Fruit fly (Drosophila melanogaster) whole organism, embryonic: ENCODE measurements around the gene CG6951.

ENCODE experiments used
- Ada2b ChIP-seq: fragments of 200-800 bp; sonication (Bioruptor generic); IDR thresholded peaks from 2 replicates; pipeline ENCODE4 v1.3.6; 2022; ENCODE audit warnings: missing biosample characterization, missing genetic modification characterization
- CG1024 ChIP-seq: fragments of 200-800 bp; sonication (Bioruptor generic); IDR thresholded peaks from 2 replicates; pipeline ENCODE4 v1.3.6; 2022; ENCODE audit warnings: missing biosample characterization, missing genetic modification characterization
- CG10267 ChIP-seq: fragments of 200-800 bp; sonication (Bioruptor generic); optimal IDR thresholded peaks from 2 replicates; lab custom pipeline; 2018; ENCODE audit warnings: missing biosample characterization, mild to moderate bottlenecking, missing genetic modification characterization, moderate library complexity
- CG10321 ChIP-seq: fragments of 200-800 bp; sonication (Bioruptor generic); IDR thresholded peaks from 2 replicates; pipeline ENCODE4 v1.3.6; 2022; ENCODE audit warnings: missing biosample characterization, missing genetic modification characterization
- CG11723 ChIP-seq: fragments of 200-800 bp; sonication (Bioruptor generic); optimal IDR thresholded peaks from 2 replicates; lab custom pipeline; 2017; ENCODE audit warnings: missing biosample characterization, mild to moderate bottlenecking, missing genetic modification characterization
- CG13894 ChIP-seq: fragments of 200-800 bp; sonication (Bioruptor generic); optimal IDR thresholded peaks from 3 replicates; lab custom pipeline; 2018; ENCODE audit warnings: missing biosample characterization, mild to moderate bottlenecking, missing genetic modification characterization, moderate library complexity
- CG1603 ChIP-seq: fragments of 200-800 bp; sonication (Bioruptor generic); optimal IDR thresholded peaks from 2 replicates; lab custom pipeline; 2019; ENCODE audit warnings: missing biosample characterization, mild to moderate bottlenecking, missing genetic modification characterization, moderate library complexity
- CG17186 ChIP-seq: fragments of 200-800 bp; sonication (Bioruptor generic); optimal IDR thresholded peaks from 3 replicates; lab custom pipeline; 2017; ENCODE audit warnings: missing biosample characterization, missing genetic modification reagents, missing genetic modification characterization
- CG18476 ChIP-seq: fragments of 200-800 bp; sonication (Bioruptor generic); optimal IDR thresholded peaks from 2 replicates; lab custom pipeline; 2016; ENCODE audit warnings: missing biosample characterization, mild to moderate bottlenecking, missing genetic modification characterization
- CG18619 ChIP-seq: fragments of 200-800 bp; sonication (Bioruptor generic); optimal IDR thresholded peaks from 3 replicates; lab custom pipeline; 2017; ENCODE audit warnings: missing biosample characterization, mild to moderate bottlenecking, missing genetic modification characterization
- CG30020 ChIP-seq: fragments of 200-800 bp; optimal IDR thresholded peaks from 2 replicates; lab custom pipeline; 2019; ENCODE audit warnings: missing biosample characterization, mild to moderate bottlenecking, missing genetic modification characterization, moderate library complexity
- CG30403 ChIP-seq: fragments of 200-800 bp; sonication (Bioruptor generic); optimal IDR thresholded peaks from 3 replicates; lab custom pipeline; 2016; ENCODE audit warnings: missing biosample characterization, missing genetic modification characterization
- CG3065 ChIP-seq: fragments of 200-800 bp; sonication (Bioruptor generic); optimal IDR thresholded peaks from 2 replicates; lab custom pipeline; 2016; ENCODE audit warnings: missing biosample characterization, missing genetic modification characterization
- CG4282 ChIP-seq: fragments of 200-800 bp; sonication (Bioruptor generic); optimal IDR thresholded peaks from 2 replicates; lab custom pipeline; 2016; ENCODE audit warnings: missing biosample characterization, missing genetic modification characterization
- CG4730 ChIP-seq: fragments of 200-800 bp; sonication (Bioruptor generic); IDR thresholded peaks from 2 replicates; pipeline ENCODE4 v1.3.6; 2022; ENCODE audit warnings: missing biosample characterization, missing genetic modification characterization
- CG5953 ChIP-seq: fragments of 200-800 bp; sonication (Bioruptor generic); IDR thresholded peaks from 2 replicates; pipeline ENCODE4 v1.3.6; 2022; ENCODE audit warnings: missing biosample characterization, missing genetic modification characterization
- CG7357 ChIP-seq: fragments of 200-800 bp; sonication (Bioruptor generic); IDR thresholded peaks from 3 replicates; pipeline ENCODE4 v1.3.6; 2022; ENCODE audit warnings: missing biosample characterization, missing genetic modification characterization
- CG7928 ChIP-seq: fragments of 200-800 bp; sonication (Bioruptor generic); optimal IDR thresholded peaks from 2 replicates; lab custom pipeline; 2017; ENCODE audit warnings: missing biosample characterization, mild to moderate bottlenecking, missing genetic modification characterization
- CG9797 ChIP-seq: fragments of 200-800 bp; sonication (Bioruptor generic); optimal IDR thresholded peaks from 3 replicates; lab custom pipeline; 2018; ENCODE audit warnings: missing biosample characterization, mild to moderate bottlenecking, missing genetic modification characterization
- CoRest ChIP-seq: fragments of 200-800 bp; sonication (Bioruptor generic); optimal IDR thresholded peaks from 3 replicates; lab custom pipeline; 2018; ENCODE audit warnings: missing biosample characterization, mild to moderate bottlenecking, missing genetic modification characterization, moderate library complexity
- D19B ChIP-seq: fragments of 200-800 bp; sonication (Bioruptor generic); optimal IDR thresholded peaks from 2 replicates; lab custom pipeline; 2017; ENCODE audit warnings: missing biosample characterization, mild to moderate bottlenecking, missing genetic modification characterization
- Dll ChIP-seq: fragments of 200-800 bp; sonication (Bioruptor generic); IDR thresholded peaks from 4 replicates; pipeline ENCODE4 v1.3.6; 2022; ENCODE audit warnings: missing biosample characterization, missing genetic modification characterization; ENCODE audit not compliant: partially characterized antibody
- Hand ChIP-seq: fragments of 200-800 bp; sonication (Bioruptor generic); optimal IDR thresholded peaks from 2 replicates; lab custom pipeline; 2017; ENCODE audit warnings: mild to moderate bottlenecking, missing biosample characterization, missing genetic modification reagents, missing genetic modification characterization
- Hmx ChIP-seq: fragments of 200-800 bp; sonication (Bioruptor generic); optimal IDR thresholded peaks from 2 replicates; lab custom pipeline; 2016; ENCODE audit warnings: missing biosample characterization, missing genetic modification characterization
- Hr78 ChIP-seq, 2 experiments: fragments of 200-800 bp in 1 of 2; fragments of >200 bp in 1 of 2; sonication (Bioruptor generic) in 1 of 2; optimal IDR thresholded peaks; 2 replicates each; lab custom pipeline; 2017 to 2019; ENCODE audit warnings: missing biosample characterization in 2 of 2, missing genetic modification characterization in 2 of 2, mild to moderate bottlenecking in 1 of 2, moderate library complexity in 1 of 2
- Jarid2 ChIP-seq: fragments of 200-800 bp; sonication (Bioruptor generic); optimal IDR thresholded peaks from 3 replicates; lab custom pipeline; 2017; ENCODE audit warnings: mild to moderate bottlenecking, missing biosample characterization, missing genetic modification reagents, missing genetic modification characterization
- Lim3 ChIP-seq: fragments of 200-800 bp; sonication (Bioruptor generic); IDR thresholded peaks from 2 replicates; pipeline ENCODE4 v1.3.6; 2022; ENCODE audit warnings: missing biosample characterization, missing genetic modification characterization
- NfI ChIP-seq: fragments of 200-800 bp; sonication (Bioruptor generic); optimal IDR thresholded peaks from 3 replicates; lab custom pipeline; 2018; ENCODE audit warnings: missing biosample characterization, mild to moderate bottlenecking, missing genetic modification characterization, moderate library complexity
- ab ChIP-seq: fragments of 200-800 bp; sonication (Bioruptor generic); optimal IDR thresholded peaks from 2 replicates; lab custom pipeline; 2016; ENCODE audit warnings: missing biosample characterization, missing genetic modification characterization
- aop ChIP-seq: fragments of 200-800 bp; sonication (Bioruptor generic); IDR thresholded peaks from 2 replicates; pipeline ENCODE4 v1.3.6; 2022; ENCODE audit warnings: missing biosample characterization, missing genetic modification characterization
- cad ChIP-seq: fragments of >200 bp; optimal IDR thresholded peaks from 2 replicates; lab custom pipeline; 2017; ENCODE audit warnings: missing biosample characterization, missing genetic modification characterization
- gcm2 ChIP-seq: fragments of 200-800 bp; sonication (Bioruptor generic); optimal IDR thresholded peaks from 2 replicates; lab custom pipeline; 2016; ENCODE audit warnings: missing biosample characterization, missing genetic modification characterization
- hbn ChIP-seq: fragments of 200-800 bp; sonication (Bioruptor generic); IDR thresholded peaks from 2 replicates; pipeline ENCODE4 v1.3.6; 2022; ENCODE audit warnings: missing biosample characterization, missing genetic modification characterization; ENCODE audit not compliant: partially characterized antibody
- kah ChIP-seq: fragments of 200-800 bp; sonication (Bioruptor generic); optimal IDR thresholded peaks from 2 replicates; lab custom pipeline; 2018; ENCODE audit warnings: missing biosample characterization, mild to moderate bottlenecking, missing genetic modification characterization
- ken ChIP-seq: fragments of 200-800 bp; sonication (Bioruptor generic); IDR thresholded peaks from 3 replicates; pipeline ENCODE4 v1.3.6; 2022; ENCODE audit warnings: missing biosample characterization, missing genetic modification characterization
- maf-S ChIP-seq: fragments of 200-800 bp; sonication (Bioruptor generic); optimal IDR thresholded peaks from 2 replicates; lab custom pipeline; 2016; ENCODE audit warnings: missing biosample characterization, missing genetic modification characterization
- org-1 ChIP-seq: fragments of 200-800 bp; sonication (Bioruptor generic); optimal IDR thresholded peaks from 2 replicates; lab custom pipeline; 2017; ENCODE audit warnings: missing biosample characterization, missing genetic modification characterization
- pzg ChIP-seq: fragments of 200-800 bp; sonication (Bioruptor generic); optimal IDR thresholded peaks from 3 replicates; lab custom pipeline; 2018; ENCODE audit warnings: missing biosample characterization, mild to moderate bottlenecking, missing genetic modification characterization, moderate library complexity
- sens ChIP-seq: fragments of 200-800 bp; sonication (Bioruptor generic); peaks from one replicate; lab custom pipeline; 2016; ENCODE audit warnings: missing biosample characterization, missing genetic modification characterization
- so ChIP-seq: fragments of 200-800 bp; sonication (Bioruptor generic); IDR thresholded peaks from 3 replicates; pipeline ENCODE4 v1.3.6; 2022; ENCODE audit warnings: missing biosample characterization, missing genetic modification characterization
- sqz ChIP-seq: fragments of 200-800 bp; sonication (Bioruptor generic); optimal IDR thresholded peaks from 3 replicates; lab custom pipeline; 2018; ENCODE audit warnings: missing biosample characterization, mild to moderate bottlenecking, missing genetic modification characterization

Gene CG6951

dm6 chr3L:20247513-20248173 lies 6.6 kb downstream of the CG6951 start, which contains the start of gene rdgC (continued):
- peak; percentile 66 for TF ChIP-seq Jarid2 (GFP tag; lab: Kevin White, UChicago)
- peak; percentile 33 for TF ChIP-seq CG9797 (GFP tag; lab: Kevin White, UChicago)
- TF ChIP-seq gcm2 (GFP tag; lab: Kevin White, UChicago): peak; percentile 88
- TF ChIP-seq CG1024 (GFP tag; lab: Robert Waterston, UW): peak; percentile 94
- TF ChIP-seq Dll (GFP tag; lab: Robert Waterston, UW): no peak
- peak; percentile 81 for TF ChIP-seq CG11723
- peak; percentile 33 for TF ChIP-seq ab
- TF ChIP-seq CG4730 (GFP tag; lab: Robert Waterston, UW): peak; percentile 96
- peak; percentile 91 for TF ChIP-seq CG18619 (GFP tag; lab: Kevin White, UChicago)
- peak; percentile 81 for TF ChIP-seq CG3065
- peak; percentile 93 for TF ChIP-seq Lim3 (GFP tag; lab: Robert Waterston, UW)
- peak; percentile 92 for TF ChIP-seq CG13894 (tag; lab: Kevin White, UChicago)
- peak; percentile 17 for TF ChIP-seq pzg (GFP tag; lab: Kevin White, UChicago)
- TF ChIP-seq Hand (GFP tag; lab: Kevin White, UChicago): peak; percentile 94
- TF ChIP-seq sens (GFP tag; lab: Kevin White, UChicago): peak; percentile 99
- peak; percentile 95 for TF ChIP-seq CG30403 (GFP tag; lab: Kevin White, UChicago)
- TF ChIP-seq CG30020 (tag; lab: Kevin White, UChicago): peak; percentile 54
- peak; percentile 82 for TF ChIP-seq sqz (GFP tag; lab: Kevin White, UChicago)

- TF ChIP-seq CG7928: no peak
- no peak for TF ChIP-seq cad (GFP tag; lab: Kevin White, UChicago)
- TF ChIP-seq aop (GFP tag; lab: Robert Waterston, UW): no peak
- no peak for TF ChIP-seq org-1 (GFP tag; lab: Kevin White, UChicago)
- TF ChIP-seq CG1603: no peak
- TF ChIP-seq Hmx: no peak
- no peak for TF ChIP-seq CG17186 (GFP tag; lab: Kevin White, UChicago)
- TF ChIP-seq hbn (GFP tag; lab: Robert Waterston, UW): no peak
- TF ChIP-seq CG10267 (tag; lab: Kevin White, UChicago): no peak
- TF ChIP-seq ken: no peak
- TF ChIP-seq CG10321 (GFP tag; lab: Robert Waterston, UW): no peak
- no peak for TF ChIP-seq so (GFP tag; lab: Robert Waterston, UW)
- no peak for TF ChIP-seq CG7357 (GFP tag; lab: Robert Waterston, UW)
- TF ChIP-seq CG4282: no peak
- no peak for TF ChIP-seq CG5953 (GFP tag; lab: Robert Waterston, UW)
- no peak for TF ChIP-seq kah
- no peak for TF ChIP-seq maf-S (GFP tag; lab: Kevin White, UChicago)
- TF ChIP-seq Ada2b (GFP tag; lab: Robert Waterston, UW): no peak
- TF ChIP-seq NfI (GFP tag; lab: Kevin White, UChicago): no peak
Observed at dm6 chr3L:20265514-20265913, 24.4 kb downstream of the CG6951 start, which contains the start of gene CG32228. Gene CG32228 (plus strand): TSS chr3L:20265814.

- no peak for TF ChIP-seq D19B (GFP tag; lab: Kevin White, UChicago)
- no peak for TF ChIP-seq Hr78 (GFP tag; optimal IDR thresholded peaks at IDR 0.05; lab: Kevin White, UChicago)
- TF ChIP-seq CG18476 (GFP tag; lab: Kevin White, UChicago): no peak
- TF ChIP-seq CoRest (tag; lab: Kevin White, UChicago): no peak
Observed at dm6 chr3L:20275235-20275634, 34.2 kb downstream of the CG6951 start, which contains the start of gene CG17122. Gene CG17122 (minus strand): TSS chr3L:20275335.
